Fruit fly (Drosophila melanogaster): ENCODE results near the gene CG3556.

The CG3556 gene

DNA sequence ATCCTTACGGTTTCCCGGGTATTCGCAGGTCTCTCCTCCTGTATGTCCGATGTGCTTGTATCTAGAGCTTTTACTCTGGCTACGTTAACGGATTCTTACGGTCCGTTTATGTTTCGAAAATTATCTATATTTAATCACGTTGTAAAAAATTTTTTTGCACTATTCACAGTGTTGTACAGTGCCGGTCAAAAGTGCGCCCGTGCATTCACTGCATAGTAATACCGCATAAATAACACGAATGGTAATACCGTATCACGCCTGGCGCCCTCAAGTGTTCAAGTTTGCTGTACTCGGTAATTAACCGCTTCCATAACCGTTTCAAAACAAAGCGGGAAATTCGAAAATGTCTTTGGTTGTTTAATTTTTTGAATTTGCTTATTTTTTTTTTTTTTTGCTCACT lies 24.0 kb downstream of the CG3556 start, which contains the start of gene CG11444:
TSS of gene CG11444 (minus strand) at position 400 of the 400 bp plus-strand sequence.
- TF ChIP-seq CG17801 (GFP tag; optimal IDR thresholded peaks at IDR 0.05; ENCODE audit: partially characterized antibody), result peak; percentile 58

DNA sequence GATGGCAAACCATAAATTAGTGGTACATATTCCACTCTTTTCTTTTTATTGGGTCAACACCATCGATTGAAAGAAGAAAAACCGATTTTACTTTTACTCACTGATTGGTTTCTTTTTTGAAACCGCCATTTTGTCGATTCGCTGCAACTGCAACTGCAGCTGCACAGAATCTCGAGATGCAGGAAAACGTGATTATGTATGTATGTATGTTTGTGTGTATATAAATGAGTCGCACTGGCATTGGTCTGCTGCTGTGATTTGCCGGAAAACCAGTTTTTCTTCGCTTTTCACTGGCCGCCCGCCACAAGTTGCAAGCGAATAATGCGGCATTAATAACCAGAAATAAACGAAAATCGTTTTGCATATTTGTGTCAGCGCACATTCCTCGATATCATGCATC lies 24.7 kb downstream of the CG3556 start:
- TF ChIP-seq CG17801 (GFP tag; optimal IDR thresholded peaks at IDR 0.05; ENCODE audit: partially characterized antibody), result no peak

DNA sequence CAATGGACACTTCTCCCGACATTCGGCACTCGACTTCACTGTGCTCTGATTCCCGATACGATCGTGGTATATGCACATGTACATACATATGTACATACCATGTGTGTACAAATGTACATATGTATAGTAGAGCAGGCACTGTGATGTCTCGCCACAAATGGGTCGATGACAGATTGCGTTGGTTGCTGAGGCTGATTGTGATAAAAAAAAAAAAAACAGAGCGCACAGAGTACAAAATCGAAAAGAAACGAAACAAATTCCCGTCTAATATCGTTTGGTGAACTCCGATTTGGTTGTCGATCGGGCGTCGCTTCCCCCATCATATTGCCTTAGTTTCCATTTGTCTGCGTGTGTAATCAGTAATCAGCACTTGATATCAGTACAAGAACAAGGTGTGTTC lies 25.8 kb downstream of the CG3556 start:
- no peak for TF ChIP-seq CG17801 (GFP tag; optimal IDR thresholded peaks at IDR 0.05; ENCODE audit: partially characterized antibody)

DNA sequence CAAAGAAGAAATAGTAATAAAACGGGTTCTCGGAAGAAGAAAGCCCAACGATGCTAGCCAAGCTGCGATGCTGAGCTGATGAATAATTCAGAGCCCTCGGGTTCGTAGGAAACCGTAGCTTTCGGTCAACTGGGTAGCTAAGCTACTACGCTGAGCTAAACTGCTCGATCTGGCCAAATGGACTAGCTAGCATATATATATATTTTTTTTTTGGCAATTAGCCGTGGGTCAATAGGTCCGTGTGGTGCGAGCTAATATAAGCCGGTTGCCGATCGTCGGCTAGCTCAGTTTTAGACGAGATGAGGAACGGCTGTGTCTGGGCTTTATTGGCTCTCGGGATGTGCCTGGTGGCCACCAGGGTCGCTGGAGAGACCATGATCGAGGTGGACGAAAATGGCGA lies 27.7 kb downstream of the CG3556 start, which contains the start of gene CG3546:
TSS of gene CG3546 (plus strand) at position 301 of the 400 bp plus-strand sequence.
- TF ChIP-seq CG17801 (GFP tag; optimal IDR thresholded peaks at IDR 0.05; ENCODE audit: partially characterized antibody), result no peak

DNA sequence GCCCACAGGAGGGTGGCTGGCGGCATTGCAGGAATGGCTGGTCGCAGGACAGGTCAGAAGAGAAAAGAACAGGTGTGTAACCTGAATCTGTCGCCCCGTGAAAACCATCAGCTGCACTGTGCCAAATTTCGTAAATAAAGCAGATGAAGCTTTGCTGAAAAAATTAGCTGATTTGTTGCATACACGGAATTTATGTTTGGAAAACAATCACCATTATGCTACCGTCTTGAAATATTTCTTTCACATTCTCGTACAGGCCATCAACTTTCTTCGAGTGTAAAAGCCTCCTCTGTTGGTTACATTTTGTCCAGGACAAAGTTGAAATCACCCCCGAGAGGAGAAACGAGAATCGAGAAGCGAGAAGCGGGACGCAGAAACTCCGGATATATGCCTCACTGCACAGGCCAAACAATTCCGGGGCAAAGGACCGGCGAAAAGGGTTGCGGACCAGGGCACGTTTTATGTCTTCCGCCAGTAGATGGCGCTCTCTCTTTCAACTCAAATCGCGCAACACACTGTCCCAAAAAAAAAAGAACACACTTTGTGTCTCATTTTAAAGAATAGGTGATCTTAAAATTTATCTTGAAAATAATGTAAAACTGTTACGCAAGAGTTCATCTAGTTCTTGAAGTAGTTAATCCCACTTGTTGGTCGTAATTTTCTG lies 30.3 kb downstream of the CG3556 start:
- TF ChIP-seq CG17801 (GFP tag; optimal IDR thresholded peaks at IDR 0.05; ENCODE audit: partially characterized antibody), result no peak

DNA sequence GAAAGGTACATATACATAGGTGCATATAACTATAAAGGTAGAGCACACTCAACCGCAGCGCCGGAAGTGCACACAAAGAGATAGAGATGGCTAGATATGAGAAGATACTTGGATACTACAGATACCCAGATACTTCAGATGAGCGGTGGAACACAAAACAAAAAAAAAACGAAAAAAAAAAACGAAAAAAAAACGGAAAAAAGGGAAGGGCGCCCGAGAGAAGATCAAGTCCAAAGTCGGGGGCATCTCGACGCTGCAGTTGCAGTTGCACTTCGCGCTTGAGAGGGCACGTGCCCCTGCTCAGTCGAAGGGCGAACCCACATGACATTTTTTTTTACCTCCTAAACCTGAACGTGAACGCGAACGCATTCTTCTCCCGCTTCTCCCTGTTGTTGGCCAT lies 33.9 kb downstream of the CG3556 start:
- TF ChIP-seq CG17801 (GFP tag; optimal IDR thresholded peaks at IDR 0.05; ENCODE audit: partially characterized antibody), result no peak

DNA sequence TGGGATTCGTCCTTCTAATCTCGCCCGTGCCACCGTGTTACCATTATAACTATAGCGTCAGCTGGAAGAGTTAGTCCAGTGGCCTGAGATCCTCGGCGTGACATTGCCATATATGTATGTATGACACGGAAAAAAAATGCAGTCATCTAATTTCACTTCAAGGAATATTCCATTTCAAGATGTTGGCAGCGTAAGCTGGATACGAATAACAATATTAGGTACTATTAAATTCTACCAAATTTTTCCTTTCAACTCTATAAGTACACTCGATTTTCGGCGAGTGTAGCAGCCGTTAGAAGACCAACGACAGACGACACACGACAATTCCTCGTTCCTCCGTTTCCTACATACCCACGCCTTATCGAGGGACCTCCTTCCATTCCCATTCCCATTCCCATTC lies 34.9 kb downstream of the CG3556 start:
- TF ChIP-seq CG17801 (GFP tag; optimal IDR thresholded peaks at IDR 0.05; ENCODE audit: partially characterized antibody), result no peak

DNA sequence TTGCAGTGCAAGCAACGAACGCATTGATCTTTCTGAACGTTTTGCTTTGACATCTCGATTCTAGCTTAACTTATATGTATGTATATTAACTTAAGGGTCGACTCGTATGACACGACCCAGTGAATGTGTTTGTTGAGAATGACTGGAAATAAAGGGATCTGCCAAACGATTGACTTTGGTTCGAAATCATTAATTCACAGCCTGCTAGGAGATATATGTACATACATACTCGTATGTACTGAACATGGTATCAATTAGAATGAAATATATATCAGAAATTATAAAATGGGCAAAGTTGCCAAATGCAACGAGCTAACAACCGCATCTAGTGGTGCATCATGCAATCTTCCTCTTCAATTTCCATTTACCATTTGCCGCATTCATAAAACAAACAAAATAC lies 41.8 kb downstream of the CG3556 start, which contains the start of gene CG12684:
TSS of gene CG12684 (minus strand) at position 101 of the 400 bp plus-strand sequence.
- TF ChIP-seq CG17801 (GFP tag; optimal IDR thresholded peaks at IDR 0.05; ENCODE audit: partially characterized antibody), result no peak

DNA sequence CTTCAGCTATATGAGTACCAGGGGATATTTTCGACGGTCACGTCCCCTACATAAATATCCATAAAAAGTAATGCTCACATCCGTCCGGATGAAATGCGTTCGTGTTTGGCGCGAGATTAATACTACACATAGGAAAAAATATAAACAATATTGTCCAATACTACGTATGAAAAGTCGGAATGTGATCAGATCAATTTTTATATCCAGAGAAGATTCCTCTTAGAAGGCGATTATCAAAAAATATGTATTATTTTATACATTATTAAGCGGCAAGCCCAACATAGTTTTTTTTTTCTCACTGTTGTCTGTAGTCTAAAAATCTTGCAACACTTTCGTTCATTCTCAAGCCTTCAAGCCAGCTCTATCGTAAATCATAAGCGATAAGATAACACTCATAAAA lies 43.9 kb downstream of the CG3556 start:
- TF ChIP-seq CG17801 (GFP tag; optimal IDR thresholded peaks at IDR 0.05; ENCODE audit: partially characterized antibody), result no peak

DNA sequence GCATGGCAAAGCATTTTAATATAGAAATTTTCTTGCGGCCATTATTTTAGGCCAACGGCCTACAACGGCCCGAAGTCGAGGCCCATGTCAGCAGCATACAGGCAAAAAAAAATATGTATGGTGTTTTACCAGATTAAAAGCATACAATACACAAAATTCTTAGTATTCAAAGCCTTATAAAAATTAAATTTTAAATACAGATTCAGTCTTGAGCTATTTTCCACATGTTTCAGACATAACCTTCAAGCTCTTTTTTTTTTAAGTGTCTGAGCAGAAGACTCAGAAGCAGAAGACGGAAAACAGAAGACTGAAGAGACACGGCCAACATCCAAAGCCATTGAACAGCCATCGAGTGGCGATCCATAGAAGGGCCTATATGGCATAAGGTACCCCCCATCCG lies 51.7 kb downstream of the CG3556 start:
- TF ChIP-seq CG17801 (GFP tag; optimal IDR thresholded peaks at IDR 0.05; ENCODE audit: partially characterized antibody), result no peak

DNA sequence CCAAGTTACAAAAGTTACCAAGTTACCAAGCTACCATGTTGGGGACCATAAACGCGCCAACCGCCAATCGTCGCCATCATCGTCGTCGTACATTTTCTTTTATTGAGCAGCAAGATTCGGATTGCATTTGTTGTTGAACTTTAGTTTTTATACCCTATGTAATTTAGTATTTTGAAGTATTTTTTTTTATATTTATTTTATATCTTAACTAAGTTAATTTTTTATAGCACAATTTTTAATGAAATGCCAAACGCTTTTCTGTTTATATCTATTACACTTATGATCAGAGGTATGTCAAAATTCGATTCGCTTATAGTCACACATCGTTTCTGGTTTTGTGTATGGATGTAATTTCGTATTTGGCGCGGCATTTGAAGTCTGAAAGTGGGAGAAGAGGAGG lies 52.4 kb downstream of the CG3556 start:
- no peak for TF ChIP-seq CG17801 (GFP tag; optimal IDR thresholded peaks at IDR 0.05; ENCODE audit: partially characterized antibody)

All from ovary, adult (tissue).